Worm (Caenorhabditis elegans) whole organism, early embryonic: Measurements from ENCODE around the gene srz-10.

Experiments
- F13C5.2 ChIP-seq: sonication (generic microtip); optimal IDR thresholded peaks from 2 replicates; lab custom pipeline; 2017; ENCODE audit warnings: mild to moderate bottlenecking, missing genetic modification characterization, inconsistent platforms, missing compliant biosample characterization
- ceh-13 ChIP-seq: fragments of 200-800 bp; sonication (Bioruptor generic); optimal IDR thresholded peaks from 2 replicates; lab custom pipeline; 2018; ENCODE audit warnings: mild to moderate bottlenecking, missing genetic modification characterization, missing compliant biosample characterization
- ets-7 ChIP-seq: sonication (generic microtip); optimal IDR thresholded peaks from 2 replicates; lab custom pipeline; 2016; ENCODE audit warnings: missing genotype, missing genetic modification characterization, missing compliant biosample characterization
- flt-1 ChIP-seq: fragments of 200-800 bp; sonication (Bioruptor generic); IDR thresholded peaks from 2 replicates; pipeline ENCODE4 v1.3.6; 2022; ENCODE audit warnings: missing genetic modification characterization, missing compliant biosample characterization
- pes-1 ChIP-seq: fragments of 200-800 bp; sonication (Bioruptor generic); IDR thresholded peaks from 2 replicates; pipeline ENCODE4 v1.3.6; 2022; ENCODE audit warnings: missing genetic modification reagents, missing genetic modification characterization, missing compliant biosample characterization
- tbx-37 ChIP-seq: fragments of 200-800 bp; sonication (Bioruptor generic); conservative IDR thresholded peaks from 2 replicates; pipeline ENCODE4 v1.3.6; 2022; ENCODE audit warnings: missing genetic modification reagents, missing genetic modification characterization, missing compliant biosample characterization

DNA sequence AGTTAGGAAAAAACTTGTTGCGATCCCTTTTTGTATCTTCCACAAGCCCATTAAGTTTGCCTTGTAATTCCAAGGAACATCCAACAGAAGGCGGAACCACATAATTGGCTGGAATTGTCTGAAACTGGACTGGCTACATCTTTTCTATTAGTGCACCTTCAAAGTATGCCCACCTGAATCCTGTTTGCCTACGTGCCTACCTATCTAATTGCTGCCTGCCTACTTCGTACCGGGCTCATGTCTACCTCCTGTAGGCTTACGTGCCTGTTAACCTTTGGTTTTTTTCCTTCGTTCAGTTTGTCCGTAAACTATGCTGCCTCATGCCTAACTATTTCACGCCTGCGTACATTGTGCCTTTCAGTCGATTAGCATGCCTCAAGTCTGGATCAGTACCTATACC, 28.5 kb upstream of the srz-10 start, which contains the start of gene wrt-7:
- TF ChIP-seq pes-1 (GFP tag; lab: Robert Waterston, UW) (no peak), tbx-37 (GFP tag; lab: Robert Waterston, UW) (no peak), ets-7 (tag; lab: Kevin White, UChicago) (no peak), ceh-13 (no peak), flt-1 (GFP tag; lab: Robert Waterston, UW) (no peak), F13C5.2 (tag; lab: Kevin White, UChicago) (no peak)
